Worm (Caenorhabditis elegans) whole organism, L4 larva: ENCODE results near the gene srw-15.
A peak's percentile ranks its signal among the peaks of the same experiment; 100 is the strongest.

ENCODE experiments used
- D1046.2 ChIP-seq: fragments of 200-800 bp; sonication (Bioruptor generic); IDR thresholded peaks from 2 replicates; pipeline ENCODE4 v1.3.6; 2022; ENCODE audit warnings: missing genetic modification characterization, missing compliant biosample characterization
- F37D6.2 ChIP-seq: sonication (generic microtip); optimal IDR thresholded peaks from 2 replicates; lab custom pipeline; 2016; ENCODE audit warnings: mild to moderate bottlenecking, missing genetic modification characterization, missing compliant biosample characterization
- F44E2.7 ChIP-seq: fragments of 200-800 bp; sonication (Bioruptor generic); IDR thresholded peaks from 2 replicates; pipeline ENCODE4 v2.1.2; 2022; ENCODE audit warnings: missing genetic modification characterization, missing compliant biosample characterization
- R02D3.7 ChIP-seq: fragments of 150-350 bp; sonication (generic microtip); optimal IDR thresholded peaks from 3 replicates; lab custom pipeline; 2014; ENCODE audit warnings: missing biosample characterization, missing genetic modification characterization
- Y105C5A.15 ChIP-seq: fragments of 200-800 bp; sonication (Bioruptor generic); IDR thresholded peaks from 2 replicates; pipeline ENCODE4 v1.3.6; 2022; ENCODE audit warnings: missing genetic modification characterization, missing compliant biosample characterization
- Y48G9A.11 ChIP-seq: fragments of 200-800 bp; sonication (Bioruptor generic); IDR thresholded peaks from 2 replicates; pipeline ENCODE4 v1.3.6; 2022; ENCODE audit warnings: missing genetic modification reagents, missing genetic modification characterization, missing compliant biosample characterization
- Y5F2A.4 ChIP-seq: fragments of 200-800 bp; sonication (Bioruptor generic); optimal IDR thresholded peaks from 2 replicates; lab custom pipeline; 2018; ENCODE audit warnings: mild to moderate bottlenecking, missing genetic modification characterization, missing compliant biosample characterization
- aha-1 ChIP-seq: fragments of 150-350 bp; peaks from one replicate; lab custom pipeline; 2014; ENCODE audit warnings: missing biosample characterization, missing genetic modification characterization
- ama-1 ChIP-seq: fragments of 150-350 bp; optimal IDR thresholded peaks from 2 replicates; lab custom pipeline; 2014; ENCODE audit warnings: inconsistent platforms, mixed read lengths
- ceh-32 ChIP-seq: sonication (generic microtip); optimal IDR thresholded peaks from 2 replicates; lab custom pipeline; 2016; ENCODE audit warnings: mild to moderate bottlenecking, missing genetic modification characterization, missing compliant biosample characterization; ENCODE audit not compliant: poor library complexity
- ceh-44 ChIP-seq: fragments of 200-800 bp; sonication (Bioruptor generic); IDR thresholded peaks from 2 replicates; pipeline ENCODE4 v1.3.6; 2022; ENCODE audit warnings: missing genetic modification reagents, missing genetic modification characterization, missing compliant biosample characterization
- ctbp-1 ChIP-seq: fragments of 200-800 bp; sonication (Bioruptor generic); IDR thresholded peaks from 2 replicates; pipeline ENCODE4 v1.3.6; 2022; ENCODE audit warnings: missing genetic modification reagents, missing genetic modification characterization, missing compliant biosample characterization
- daf-12 ChIP-seq: fragments of 150-350 bp; optimal IDR thresholded peaks from 2 replicates; lab custom pipeline; 2014; ENCODE audit warnings: missing biosample characterization, missing genetic modification reagents, missing genetic modification characterization
- daf-8 ChIP-seq: fragments of 200-800 bp; sonication (Bioruptor generic); IDR thresholded peaks from 2 replicates; pipeline ENCODE4 v1.3.6; 2022; ENCODE audit warnings: missing genetic modification characterization, missing compliant biosample characterization
- dmd-8 ChIP-seq: fragments of 200-800 bp; sonication (Bioruptor generic); IDR thresholded peaks from 2 replicates; pipeline ENCODE4 v1.3.6; 2022; ENCODE audit warnings: missing genetic modification characterization, missing compliant biosample characterization
- dmd-9 ChIP-seq: fragments of 200-800 bp; sonication (Bioruptor generic); IDR thresholded peaks from 2 replicates; pipeline ENCODE4 v1.3.6; 2022; ENCODE audit warnings: missing genetic modification reagents, missing genetic modification characterization, missing compliant biosample characterization
- duxl-1 ChIP-seq: sonication (generic microtip); optimal IDR thresholded peaks from 2 replicates; lab custom pipeline; 2016; ENCODE audit warnings: mild to moderate bottlenecking, missing genetic modification characterization, moderate library complexity, missing compliant biosample characterization; ENCODE audit not compliant: poor library complexity
- egl-43 ChIP-seq: fragments of 200-800 bp; sonication (Bioruptor generic); IDR thresholded peaks from 2 replicates; pipeline ENCODE4 v1.3.6; 2022; ENCODE audit warnings: missing genetic modification reagents, missing genetic modification characterization, missing compliant biosample characterization
- fkh-10 ChIP-seq: fragments of 150-350 bp; optimal IDR thresholded peaks from 2 replicates; lab custom pipeline; 2014; ENCODE audit warnings: missing biosample characterization, missing genetic modification reagents, missing genetic modification characterization
- hif-1 ChIP-seq, 2 experiments: sonication (generic microtip); optimal IDR thresholded peaks; 2 replicates each; lab custom pipeline; 2016 to 2017; ENCODE audit warnings: missing compliant biosample characterization in 2 of 2, missing genetic modification characterization in 2 of 2, missing genetic modification reagents in 2 of 2, missing genotype in 2 of 2, mild to moderate bottlenecking in 1 of 2
- hlh-11 ChIP-seq: fragments of 200-800 bp; sonication (Bioruptor generic); optimal IDR thresholded peaks from 2 replicates; lab custom pipeline; 2018; ENCODE audit warnings: mild to moderate bottlenecking, missing genetic modification characterization, missing compliant biosample characterization
- hlh-30 ChIP-seq: sonication (generic microtip); optimal IDR thresholded peaks from 2 replicates; lab custom pipeline; 2017; ENCODE audit warnings: antibody characterized with exemption, mild to moderate bottlenecking, missing genetic modification characterization, missing compliant biosample characterization; ENCODE audit not compliant: insufficient read depth
- hmg-1.1 ChIP-seq: fragments of 200-800 bp; sonication (Bioruptor generic); IDR thresholded peaks from 2 replicates; pipeline ENCODE4 v1.3.6; 2022; ENCODE audit warnings: missing genetic modification reagents, missing genetic modification characterization, missing compliant biosample characterization
- jun-1 ChIP-seq: fragments of 150-350 bp; optimal IDR thresholded peaks from 2 replicates; lab custom pipeline; 2014; ENCODE audit warnings: missing biosample characterization, missing genetic modification reagents, missing genetic modification characterization
- lim-7 ChIP-seq: fragments of 200-800 bp; sonication (Bioruptor generic); IDR thresholded peaks from 2 replicates; pipeline ENCODE4 v1.3.6; 2022; ENCODE audit warnings: missing genetic modification characterization, missing compliant biosample characterization
- lin-29 ChIP-seq: fragments of 200-800 bp; sonication (Bioruptor generic); IDR thresholded peaks from 2 replicates; pipeline ENCODE4 v1.3.6; 2022; ENCODE audit warnings: missing genetic modification reagents, missing genetic modification characterization, missing compliant biosample characterization
- lin-38 ChIP-seq: fragments of 200-800 bp; sonication (Bioruptor generic); IDR thresholded peaks from 2 replicates; pipeline ENCODE4 v1.3.6; 2022; ENCODE audit warnings: missing genetic modification reagents, missing genetic modification characterization, missing compliant biosample characterization
- lsy-2 ChIP-seq, 2 experiments: fragments of 150-350 bp in 1 of 2; sonication (generic microtip) in 1 of 2; optimal IDR thresholded peaks; 2 replicates each; lab custom pipeline; 2014 to 2017; ENCODE audit warnings: missing biosample characterization in 2 of 2, missing genetic modification characterization in 2 of 2
- madf-5 ChIP-seq, 2 experiments: fragments of 200-800 bp; sonication (Bioruptor generic); IDR thresholded peaks; 2 replicates each; pipeline ENCODE4 v1.3.6; 2022; ENCODE audit warnings: missing compliant biosample characterization in 2 of 2, missing genetic modification characterization in 2 of 2
- mdl-1 ChIP-seq, 2 experiments: fragments of 150-350 bp in 1 of 2; sonication (generic microtip) in 1 of 2; optimal IDR thresholded peaks; 2 replicates each; lab custom pipeline; 2014 to 2017; ENCODE audit warnings: missing biosample characterization in 2 of 2, missing genetic modification characterization in 2 of 2
- mep-1 ChIP-seq: fragments of 150-350 bp; sonication (generic microtip); optimal IDR thresholded peaks from 3 replicates; lab custom pipeline; 2014; ENCODE audit warnings: missing biosample characterization, missing genetic modification characterization
- mes-2 ChIP-seq: sonication (generic microtip); optimal IDR thresholded peaks from 2 replicates; lab custom pipeline; 2016; ENCODE audit warnings: missing genotype, mild to moderate bottlenecking, missing genetic modification characterization, missing compliant biosample characterization; ENCODE audit not compliant: poor library complexity, severe bottlenecking
- mxl-2 ChIP-seq: fragments of 200-800 bp; sonication (Bioruptor generic); conservative IDR thresholded peaks from 2 replicates; pipeline ENCODE4 v1.3.6; 2022; ENCODE audit warnings: missing genetic modification reagents, missing genetic modification characterization, missing compliant biosample characterization
- nhr-102 ChIP-seq: sonication (generic microtip); optimal IDR thresholded peaks from 2 replicates; lab custom pipeline; 2016; ENCODE audit warnings: mild to moderate bottlenecking, missing genetic modification characterization, moderate library complexity, missing compliant biosample characterization
- nhr-111 ChIP-seq: fragments of 200-800 bp; sonication (Bioruptor generic); optimal IDR thresholded peaks from 2 replicates; lab custom pipeline; 2018; ENCODE audit warnings: mild to moderate bottlenecking, missing genetic modification characterization, missing compliant biosample characterization
- nhr-25 ChIP-seq: sonication (generic microtip); optimal IDR thresholded peaks from 2 replicates; lab custom pipeline; 2017; ENCODE audit warnings: missing genetic modification characterization, mild to moderate bottlenecking, missing compliant biosample characterization, antibody characterized with exemption, moderate library complexity, borderline replicate concordance; ENCODE audit not compliant: insufficient read depth
- nhr-42 ChIP-seq: fragments of 200-800 bp; sonication (Bioruptor generic); IDR thresholded peaks from 2 replicates; pipeline ENCODE4 v1.3.6; 2022; ENCODE audit warnings: missing genetic modification characterization, missing compliant biosample characterization
- nhr-77 ChIP-seq: fragments of 150-350 bp; optimal IDR thresholded peaks from 2 replicates; lab custom pipeline; 2014; ENCODE audit warnings: missing biosample characterization, missing genetic modification characterization
- rbr-2 ChIP-seq: sonication (generic microtip); optimal IDR thresholded peaks from 2 replicates; lab custom pipeline; 2016; ENCODE audit warnings: missing genotype, missing genetic modification characterization, missing compliant biosample characterization
- saeg-2 ChIP-seq: fragments of 200-800 bp; sonication (Bioruptor generic); IDR thresholded peaks from 2 replicates; pipeline ENCODE4 v1.3.6; 2022; ENCODE audit warnings: missing genetic modification reagents, missing genetic modification characterization, missing compliant biosample characterization
- sdz-12 ChIP-seq: fragments of 200-800 bp; sonication (Bioruptor generic); optimal IDR thresholded peaks from 2 replicates; lab custom pipeline; 2018; ENCODE audit warnings: mild to moderate bottlenecking, missing genetic modification characterization, missing compliant biosample characterization
- set-16 ChIP-seq: fragments of 200-800 bp; sonication (Bioruptor generic); IDR thresholded peaks from 2 replicates; pipeline ENCODE4 v1.3.6; 2022; ENCODE audit warnings: missing genetic modification reagents, missing genetic modification characterization, missing compliant biosample characterization
- snpc-1.2 ChIP-seq: fragments of 200-800 bp; sonication (Bioruptor generic); IDR thresholded peaks from 2 replicates; pipeline ENCODE4 v1.3.6; 2022; ENCODE audit warnings: missing genetic modification reagents, missing genetic modification characterization, missing compliant biosample characterization
- snpc-4 ChIP-seq: fragments of 150-350 bp; optimal IDR thresholded peaks from 2 replicates; lab custom pipeline; 2014; ENCODE audit warnings: missing biosample characterization, missing genetic modification characterization
- spr-3 ChIP-seq: fragments of 200-800 bp; sonication (Bioruptor generic); optimal IDR thresholded peaks from 2 replicates; lab custom pipeline; 2018; ENCODE audit warnings: mild to moderate bottlenecking, missing genetic modification characterization, missing compliant biosample characterization
- unc-62 ChIP-seq, 3 experiments: fragments of 150-350 bp in 1 of 3; sonication (generic microtip); optimal IDR thresholded peaks in 2 of 3; peaks in 1 of 3; 1 replicate in 1 of 3; 2 replicates in 2 of 3; lab custom pipeline; 2014 to 2017; ENCODE audit warnings: missing biosample characterization in 3 of 3, missing genetic modification characterization in 3 of 3, missing genetic modification reagents in 3 of 3, missing genotype in 1 of 3
- zip-2 ChIP-seq: fragments of 150-350 bp; optimal IDR thresholded peaks from 2 replicates; lab custom pipeline; 2014; ENCODE audit warnings: missing biosample characterization, missing genetic modification characterization
- ztf-11 ChIP-seq: fragments of 150-350 bp; optimal IDR thresholded peaks from 2 replicates; lab custom pipeline; 2014; ENCODE audit warnings: missing biosample characterization, missing genetic modification characterization
- ztf-7 ChIP-seq: fragments of 150-350 bp; optimal IDR thresholded peaks from 2 replicates; lab custom pipeline; 2014; ENCODE audit warnings: missing biosample characterization, missing genetic modification characterization

srw-15 gene

DNA sequence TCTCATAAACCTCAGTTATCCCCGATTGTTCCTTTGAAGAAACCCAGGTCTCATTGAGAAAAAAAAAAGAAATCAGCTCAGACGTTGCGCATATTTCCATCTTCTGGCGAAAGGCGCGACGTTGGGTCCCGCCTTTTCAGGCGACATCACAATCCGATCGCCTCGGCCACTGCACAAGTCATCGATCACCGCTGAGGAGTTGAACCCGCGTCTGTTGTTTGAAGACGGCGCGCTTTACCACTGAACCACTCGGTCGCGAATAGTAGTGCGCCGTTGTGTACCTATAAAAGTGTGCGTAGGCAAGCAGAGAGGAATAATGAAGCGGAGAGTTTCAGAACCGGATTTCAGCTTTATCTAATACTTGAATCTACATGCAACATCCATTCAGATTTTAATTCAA, 39.4 kb upstream of the srw-15 start, which contains the start of gene Y75B12B.11 (continued):
- TF ChIP-seq dmd-8 (GFP tag; lab: Robert Waterston, UW) = peak; percentile 99
- TF ChIP-seq aha-1 = peak; percentile 98
- TF ChIP-seq unc-62 (GFP tag; optimal IDR thresholded peaks at IDR 0.05 in 1 of 2; lab: Kevin White, UChicago) = no peak
- TF ChIP-seq unc-62 (tag; optimal IDR thresholded peaks at IDR 0.05; lab: Kevin White, UChicago) = no peak
- TF ChIP-seq R02D3.7 (tag; lab: Kevin White, UChicago) = no peak
- TF ChIP-seq snpc-1.2 (GFP tag; lab: Robert Waterston, UW) = peak; percentile 94
- TF ChIP-seq Y5F2A.4 (GFP tag; lab: Kevin White, UChicago) = peak; percentile 94
- TF ChIP-seq hif-1 (tag; optimal IDR thresholded peaks at IDR 0.05; lab: Kevin White, UChicago) = peak; percentile 39 to 66
- peak; percentile 88 to 90 for TF ChIP-seq madf-5 (GFP tag; IDR thresholded peaks at IDR 0.05; lab: Robert Waterston, UW)
- TF ChIP-seq zip-2 (tag; lab: Kevin White, UChicago) = peak; percentile 45
- peak; percentile 92 for TF ChIP-seq mep-1 (tag; lab: Kevin White, UChicago)
- peak; percentile 65 for TF ChIP-seq ceh-32 (tag; lab: Kevin White, UChicago)
- TF ChIP-seq jun-1 = peak; percentile 57
- TF ChIP-seq rbr-2 (tag; lab: Kevin White, UChicago) = peak; percentile 80
- TF ChIP-seq snpc-4 = no peak
- TF ChIP-seq ctbp-1 (GFP tag; lab: Robert Waterston, UW) = peak; percentile 93
- TF ChIP-seq nhr-111 (GFP tag; lab: Kevin White, UChicago) = peak; percentile 98
- peak; percentile 87 for TF ChIP-seq dmd-9 (GFP tag; lab: Robert Waterston, UW)
- peak; percentile 96 for TF ChIP-seq lin-38 (GFP tag; lab: Robert Waterston, UW)
- TF ChIP-seq Y48G9A.11 (GFP tag; lab: Robert Waterston, UW) = peak; percentile 91
- TF ChIP-seq F37D6.2 (tag; lab: Kevin White, UChicago) = peak; percentile 72
- peak; percentile 93 for TF ChIP-seq spr-3
- TF ChIP-seq daf-8 = peak; percentile 91
- peak; percentile 91 for TF ChIP-seq nhr-42 (GFP tag; lab: Robert Waterston, UW)
- peak; percentile 85 for TF ChIP-seq lin-29 (GFP tag; lab: Robert Waterston, UW)
- peak; percentile 92 for TF ChIP-seq hmg-1.1 (GFP tag; lab: Robert Waterston, UW)
- peak; percentile 45 for TF ChIP-seq nhr-25 (tag; lab: Kevin White, UChicago)
- peak; percentile 92 for TF ChIP-seq saeg-2 (GFP tag; lab: Robert Waterston, UW)
- no peak for TF ChIP-seq daf-12
- peak; percentile 82 for TF ChIP-seq ama-1 (lab: Kevin White, UChicago)
- TF ChIP-seq nhr-77 (tag; lab: Kevin White, UChicago) = peak; percentile 58
- TF ChIP-seq egl-43 (GFP tag; lab: Robert Waterston, UW) = peak; percentile 99
- no peak for TF ChIP-seq ztf-11 (tag; lab: Kevin White, UChicago)
- peak; percentile 90 for TF ChIP-seq mxl-2 (GFP tag; lab: Robert Waterston, UW)
- TF ChIP-seq ztf-7 (tag; lab: Kevin White, UChicago) = peak; percentile 42
- peak in 1 of 2 experiments; percentile 79 for TF ChIP-seq lsy-2 (tag; optimal IDR thresholded peaks at IDR 0.05; lab: Kevin White, UChicago)
- TF ChIP-seq mdl-1 (tag; optimal IDR thresholded peaks at IDR 0.05; lab: Kevin White, UChicago) = no peak
- TF ChIP-seq mes-2 (tag; lab: Kevin White, UChicago) = peak; percentile 93
- peak; percentile 98 for TF ChIP-seq F44E2.7 (GFP tag; lab: Robert Waterston, UW)
- TF ChIP-seq duxl-1 (tag; lab: Kevin White, UChicago) = peak; percentile 84
- TF ChIP-seq nhr-102 = peak; percentile 93
- peak; percentile 98 for TF ChIP-seq lim-7 (GFP tag; lab: Robert Waterston, UW)
- peak; percentile 76 for TF ChIP-seq hlh-11 (tag; lab: Kevin White, UChicago)
- TF ChIP-seq fkh-10 (GFP tag; lab: Kevin White, UChicago) = no peak
- peak; percentile 96 for TF ChIP-seq D1046.2 (GFP tag; lab: Robert Waterston, UW)
- peak; percentile 78 for TF ChIP-seq hlh-30 (tag; lab: Kevin White, UChicago)
- peak; percentile 85 for TF ChIP-seq set-16 (GFP tag; lab: Robert Waterston, UW)
- TF ChIP-seq ceh-44 (GFP tag; lab: Robert Waterston, UW) = peak; percentile 95
- peak; percentile 91 for TF ChIP-seq sdz-12
- peak; percentile 94 for TF ChIP-seq Y105C5A.15 (GFP tag; lab: Robert Waterston, UW)
